Worm (Caenorhabditis elegans) whole organism, L3 larva: ENCODE data around the gene ceph-41.

Experiments
- R02D3.7 ChIP-seq: fragments of 150-350 bp; optimal IDR thresholded peaks from 2 replicates; lab custom pipeline; 2014; ENCODE audit warnings: missing biosample characterization, missing genetic modification characterization
- ama-1 ChIP-seq: fragments of 150-350 bp; optimal IDR thresholded peaks from 2 replicates; lab custom pipeline; 2018
- ceh-28 ChIP-seq: fragments of 150-350 bp; optimal IDR thresholded peaks from 2 replicates; lab custom pipeline; 2014; ENCODE audit warnings: missing biosample characterization, missing genetic modification reagents, missing genetic modification characterization
- daf-12 ChIP-seq: fragments of 150-350 bp; optimal IDR thresholded peaks from 2 replicates; lab custom pipeline; 2014; ENCODE audit warnings: missing biosample characterization, missing genetic modification reagents, missing genetic modification characterization
- elt-1 ChIP-seq: fragments of 150-350 bp; optimal IDR thresholded peaks from 2 replicates; lab custom pipeline; 2014; ENCODE audit warnings: missing biosample characterization, missing genetic modification characterization
- elt-2 ChIP-seq: sonication (generic microtip); optimal IDR thresholded peaks from 2 replicates; lab custom pipeline; 2016; ENCODE audit warnings: missing genetic modification reagents, mild to moderate bottlenecking, missing genetic modification characterization, missing compliant biosample characterization
- elt-3 ChIP-seq, 3 experiments: fragments of 150-350 bp in 1 of 3; sonication (generic microtip) in 2 of 3; optimal IDR thresholded peaks; 2 replicates in 2 of 3; 4 replicates in 1 of 3; lab custom pipeline; 2014 to 2017; ENCODE audit warnings: missing biosample characterization in 3 of 3, missing genetic modification characterization in 3 of 3
- eor-1 ChIP-seq, 2 experiments: fragments of 150-350 bp; optimal IDR thresholded peaks; 2 replicates each; lab custom pipeline; 2014 to 2018; ENCODE audit warnings: missing biosample characterization in 2 of 2, missing genetic modification characterization in 2 of 2
- fkh-2 ChIP-seq: fragments of 150-350 bp; optimal IDR thresholded peaks from 2 replicates; lab custom pipeline; 2014; ENCODE audit warnings: missing biosample characterization, missing genetic modification reagents, missing genetic modification characterization
- jun-1 ChIP-seq: fragments of 150-350 bp; optimal IDR thresholded peaks from 2 replicates; lab custom pipeline; 2014; ENCODE audit warnings: missing biosample characterization, missing genetic modification reagents, missing genetic modification characterization
- lsy-12 ChIP-seq: sonication (generic microtip); optimal IDR thresholded peaks from 2 replicates; lab custom pipeline; 2016; ENCODE audit warnings: mild to moderate bottlenecking, missing genetic modification characterization, missing compliant biosample characterization
- mdl-1 ChIP-seq: fragments of 150-350 bp; optimal IDR thresholded peaks from 2 replicates; lab custom pipeline; 2014; ENCODE audit warnings: missing biosample characterization, missing genetic modification characterization
- mml-1 ChIP-seq: fragments of 150-350 bp; sonication (generic microtip); optimal IDR thresholded peaks from 3 replicates; lab custom pipeline; 2014; ENCODE audit warnings: missing biosample characterization, missing genetic modification characterization
- nfya-1 ChIP-seq: sonication (generic microtip); optimal IDR thresholded peaks from 2 replicates; lab custom pipeline; 2017; ENCODE audit warnings: missing genetic modification characterization, mild to moderate bottlenecking, missing compliant biosample characterization, antibody characterized with exemption, moderate library complexity; ENCODE audit not compliant: insufficient read depth
- nhr-23 ChIP-seq: fragments of 150-350 bp; optimal IDR thresholded peaks from 2 replicates; lab custom pipeline; 2014; ENCODE audit warnings: missing biosample characterization, missing genetic modification reagents, missing genetic modification characterization
- nhr-237 ChIP-seq: fragments of 150-350 bp; optimal IDR thresholded peaks from 2 replicates; lab custom pipeline; 2014; ENCODE audit warnings: missing biosample characterization, missing genetic modification characterization
- nhr-25 ChIP-seq: sonication (generic microtip); optimal IDR thresholded peaks from 2 replicates; lab custom pipeline; 2017; ENCODE audit warnings: missing biosample characterization, missing genetic modification characterization
- nhr-43 ChIP-seq: sonication (generic microtip); optimal IDR thresholded peaks from 2 replicates; lab custom pipeline; 2016; ENCODE audit warnings: mild to moderate bottlenecking, missing genetic modification characterization, missing compliant biosample characterization; ENCODE audit not compliant: poor library complexity, severe bottlenecking
- nhr-77 ChIP-seq: fragments of 150-350 bp; optimal IDR thresholded peaks from 2 replicates; lab custom pipeline; 2014; ENCODE audit warnings: missing biosample characterization, missing genetic modification characterization
- pha-4 ChIP-seq: fragments of 150-350 bp; optimal IDR thresholded peaks from 2 replicates; lab custom pipeline; 2014; ENCODE audit warnings: missing biosample characterization, missing genetic modification reagents, missing genetic modification characterization
- pqm-1 ChIP-seq: fragments of 150-350 bp; optimal IDR thresholded peaks from 2 replicates; lab custom pipeline; 2017; ENCODE audit warnings: missing biosample characterization, missing genetic modification characterization, inconsistent platforms
- sea-2 ChIP-seq: fragments of 150-350 bp; sonication (generic microtip); optimal IDR thresholded peaks from 4 replicates; lab custom pipeline; 2014; ENCODE audit warnings: missing biosample characterization, missing genetic modification reagents, missing genetic modification characterization
- skn-1 ChIP-seq: fragments of 150-350 bp; optimal IDR thresholded peaks from 2 replicates; lab custom pipeline; 2014; ENCODE audit warnings: missing biosample characterization, missing genetic modification characterization
- snpc-4 ChIP-seq: fragments of 150-350 bp; optimal IDR thresholded peaks from 2 replicates; lab custom pipeline; 2014; ENCODE audit warnings: missing biosample characterization, missing genetic modification characterization
- tbx-2 ChIP-seq: sonication (generic microtip); optimal IDR thresholded peaks from 2 replicates; lab custom pipeline; 2016; ENCODE audit warnings: mild to moderate bottlenecking, missing genetic modification characterization, missing compliant biosample characterization
- unc-39 ChIP-seq: sonication (generic microtip); optimal IDR thresholded peaks from 4 replicates; lab custom pipeline; 2017; ENCODE audit warnings: missing biosample characterization, missing genetic modification characterization
- unc-62 ChIP-seq: fragments of 150-350 bp; sonication (generic microtip); optimal IDR thresholded peaks from 4 replicates; lab custom pipeline; 2014; ENCODE audit warnings: missing biosample characterization, missing genetic modification reagents, missing genetic modification characterization
- zag-1 ChIP-seq: fragments of 150-350 bp; optimal IDR thresholded peaks from 2 replicates; lab custom pipeline; 2014; ENCODE audit warnings: missing biosample characterization, missing genetic modification characterization
- ztf-11 ChIP-seq: fragments of 150-350 bp; optimal IDR thresholded peaks from 2 replicates; lab custom pipeline; 2014; ENCODE audit warnings: missing biosample characterization, missing genetic modification characterization
- ztf-4 ChIP-seq: fragments of 150-350 bp; optimal IDR thresholded peaks from 2 replicates; lab custom pipeline; 2014; ENCODE audit warnings: missing biosample characterization, missing genetic modification characterization

The ceph-41 gene

DNA sequence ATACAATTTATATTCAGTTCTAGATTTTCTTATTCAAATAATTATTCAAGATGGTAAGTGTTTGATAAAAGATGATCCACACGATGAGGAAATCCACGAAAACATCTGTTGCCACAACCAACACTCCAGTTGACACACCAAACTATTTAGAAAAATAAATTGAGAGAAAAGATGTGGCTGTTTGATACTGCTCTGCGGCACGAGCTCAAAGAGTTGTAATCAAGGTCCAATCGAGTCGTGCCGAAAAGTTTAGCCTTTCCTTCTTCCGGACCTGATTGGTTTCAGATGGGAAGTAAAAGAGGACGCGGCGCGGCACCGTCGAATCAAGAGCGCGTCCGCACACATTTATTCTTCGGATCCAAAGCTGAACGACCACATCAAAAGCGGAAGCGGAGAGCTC lies 9.5 kb downstream of the ceph-41 start:
- TF ChIP-seq R02D3.7 (tag; lab: Kevin White, UChicago) (no peak), elt-3 (tag; optimal IDR thresholded peaks at IDR 0.05; lab: Kevin White, UChicago) (no peak), nhr-43 (tag; lab: Kevin White, UChicago) (no peak), unc-39 (no peak)

DNA sequence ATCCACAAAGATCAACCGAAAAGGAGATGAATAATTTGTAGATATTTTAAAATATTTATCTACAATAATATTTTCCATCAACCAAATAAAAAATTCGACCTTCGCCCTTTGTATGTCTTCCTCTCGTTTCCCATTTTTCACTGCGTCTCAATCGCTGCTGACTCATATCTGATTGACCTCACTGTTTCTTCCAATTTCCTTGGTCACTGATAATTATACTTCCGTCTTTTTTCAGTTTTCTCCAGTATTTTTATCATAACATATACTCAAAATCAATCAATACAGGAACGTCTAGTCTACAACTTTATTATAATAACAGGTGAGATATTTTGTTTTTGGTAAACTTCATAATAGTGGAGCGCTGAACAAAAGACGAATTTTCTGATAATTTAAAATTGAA lies 12.0 kb downstream of the ceph-41 start, which contains the start of gene pmk-3:
Gene pmk-3, plus strand, starts transcription at position 236 of the 400 bp plus-strand sequence.
- TF ChIP-seq nhr-237 (tag; lab: Kevin White, UChicago), result no peak
- peak; percentile 9 for TF ChIP-seq pha-4 (tag; lab: Kevin White, UChicago)
- TF ChIP-seq jun-1 (tag; lab: Kevin White, UChicago), result peak; percentile 11
- TF ChIP-seq eor-1 (tag; optimal IDR thresholded peaks at IDR 0.05; lab: Kevin White, UChicago), result no peak
- peak; percentile 13 for TF ChIP-seq ceh-28 (tag; lab: Kevin White, UChicago)
- TF ChIP-seq elt-2 (tag; lab: Kevin White, UChicago), result peak; percentile 61
- TF ChIP-seq nhr-23 (tag; lab: Kevin White, UChicago), result peak; percentile 54

ce11 chrIV:8142735-8143550 lies 15.9 kb downstream of the ceph-41 start, which contains the start of gene pmk-2:
Gene pmk-2, plus strand, starts transcription at chrIV:8143500.
- TF ChIP-seq nfya-1 (peak; percentile 29), nhr-77 (no peak), lsy-12 (tag; lab: Kevin White, UChicago) (no peak), skn-1 (tag; lab: Kevin White, UChicago) (peak; percentile 14), sea-2 (GFP tag; lab: Kevin White, UChicago) (no peak), tbx-2 (tag; lab: Kevin White, UChicago) (no peak), jun-1 (tag; lab: Kevin White, UChicago) (peak; percentile 3), elt-2 (tag; lab: Kevin White, UChicago) (peak; percentile 40)

ce11 chrIV:8144341-8144740 lies 17.3 kb downstream of the ceph-41 start:
- TF ChIP-seq skn-1 (tag; lab: Kevin White, UChicago) (no peak), nhr-25 (no peak), mml-1 (no peak), ama-1 (lab: Kevin White, UChicago) (no peak), snpc-4 (tag; lab: Kevin White, UChicago) (no peak), pqm-1 (no peak), unc-39 (no peak), tbx-2 (tag; lab: Kevin White, UChicago) (no peak)

DNA sequence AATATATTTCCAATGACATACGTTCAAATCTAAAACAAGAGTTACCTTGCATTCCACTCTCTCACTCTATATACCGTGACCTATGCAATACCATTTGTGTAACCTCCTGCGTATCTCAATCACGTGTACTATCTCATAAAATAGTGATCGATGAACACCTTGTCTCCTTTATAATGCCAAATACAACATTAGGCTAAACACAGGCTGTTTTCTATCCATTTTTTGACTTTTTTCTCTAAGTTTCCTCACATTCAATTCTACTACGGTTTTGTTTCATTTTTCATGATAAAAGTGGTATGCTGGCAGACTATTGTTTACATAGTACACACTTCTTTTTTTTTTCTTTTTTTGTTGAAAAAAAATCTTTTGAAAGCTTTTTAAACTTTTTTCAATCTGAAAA lies 19.3 kb downstream of the ceph-41 start:
- TF ChIP-seq nhr-25 (peak; percentile 81), ceh-28 (tag; lab: Kevin White, UChicago) (peak; percentile 67), nfya-1 (peak; percentile 16), sea-2 (GFP tag; lab: Kevin White, UChicago) (no peak), ztf-4 (tag; lab: Kevin White, UChicago) (no peak), fkh-2 (tag; lab: Kevin White, UChicago) (no peak), pha-4 (tag; lab: Kevin White, UChicago) (peak; percentile 92), lsy-12 (tag; lab: Kevin White, UChicago) (no peak), unc-62 (GFP tag; lab: Kevin White, UChicago) (no peak), skn-1 (tag; lab: Kevin White, UChicago) (no peak), R02D3.7 (tag; lab: Kevin White, UChicago) (no peak), elt-2 (tag; lab: Kevin White, UChicago) (peak; percentile 44), elt-1 (tag; lab: Kevin White, UChicago) (no peak), pqm-1 (peak; percentile 36), mdl-1 (tag; lab: Kevin White, UChicago) (peak; percentile 79), nhr-23 (tag; lab: Kevin White, UChicago) (peak; percentile 46), daf-12 (tag; lab: Kevin White, UChicago) (no peak), zag-1 (no peak), ztf-11 (tag; lab: Kevin White, UChicago) (no peak)
- TF ChIP-seq, all 47 proteins: peak for 8
